Worm (Caenorhabditis elegans) whole organism, L4/young adult: ENCODE data around the gene lurp-2.

Experiments used
- W03F9.2 ChIP-seq: fragments of 150-350 bp; optimal IDR thresholded peaks from 2 replicates; lab custom pipeline; 2014; ENCODE audit warnings: missing biosample characterization, missing genetic modification characterization
- dao-5 ChIP-seq: sonication (generic microtip); optimal IDR thresholded peaks from 2 replicates; lab custom pipeline; 2016; ENCODE audit warnings: missing genotype, missing genetic modification characterization, moderate library complexity, missing compliant biosample characterization
- him-1 ChIP-seq: sonication (generic microtip); optimal IDR thresholded peaks from 2 replicates; lab custom pipeline; 2016; ENCODE audit warnings: missing genotype, missing genetic modification reagents, missing genetic modification characterization, missing compliant biosample characterization

DNA sequence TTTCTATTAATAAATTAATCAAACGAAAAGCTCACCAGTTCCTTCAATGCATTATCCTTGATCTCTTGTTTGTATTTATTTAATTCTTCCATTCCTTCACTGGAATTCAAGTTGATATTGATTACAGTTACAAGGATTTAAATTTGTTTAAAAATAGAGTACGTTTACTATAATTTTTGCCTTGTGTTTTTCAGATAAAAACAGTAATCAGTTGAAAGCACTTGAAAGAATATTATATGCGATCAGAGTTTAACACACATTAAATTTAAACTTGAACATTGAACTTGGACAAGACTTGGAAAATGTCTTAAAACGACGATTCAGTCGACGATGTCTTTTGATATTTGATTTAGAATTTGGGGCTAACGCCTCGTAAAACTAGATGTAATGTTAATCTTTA, 35.9 kb upstream of the lurp-2 start, which contains the start of gene F53F1.6:
- TF ChIP-seq dao-5 (no peak), him-1 (tag; lab: Kevin White, UChicago) (no peak), W03F9.2 (no peak)
